Worm (Caenorhabditis elegans) whole organism, L2 larva: ENCODE data around the gene nhr-115.
A peak's percentile ranks its signal among the peaks of the same experiment; 100 is the strongest.
"Not testable (repeated sequence)": the region's sequence is repeated elsewhere in the genome, so short reads cannot be mapped to it uniquely, and the experiment has no call there.

Experiments used
- C34F6.9 ChIP-seq: fragments of 150-350 bp; optimal IDR thresholded peaks from 2 replicates; lab custom pipeline; 2014; ENCODE audit warnings: missing biosample characterization, missing genetic modification characterization
- R02D3.7 ChIP-seq: fragments of 150-350 bp; optimal IDR thresholded peaks from 2 replicates; lab custom pipeline; 2014; ENCODE audit warnings: missing biosample characterization, missing genetic modification characterization
- ZK546.5 ChIP-seq: sonication (generic microtip); optimal IDR thresholded peaks from 2 replicates; lab custom pipeline; 2017; ENCODE audit warnings: missing biosample characterization, missing genetic modification characterization
- aly-2 ChIP-seq: fragments of 150-350 bp; optimal IDR thresholded peaks from 2 replicates; lab custom pipeline; 2014; ENCODE audit warnings: missing biosample characterization, missing genetic modification characterization
- blmp-1 ChIP-seq: sonication (generic microtip); optimal IDR thresholded peaks from 2 replicates; lab custom pipeline; 2017; ENCODE audit warnings: missing genetic modification characterization, mild to moderate bottlenecking, missing compliant biosample characterization, antibody characterized with exemption, moderate library complexity; ENCODE audit not compliant: insufficient read depth
- ceh-16 ChIP-seq: fragments of 150-350 bp; optimal IDR thresholded peaks from 2 replicates; lab custom pipeline; 2014; ENCODE audit warnings: missing biosample characterization, missing genetic modification characterization
- crh-2 ChIP-seq: sonication (generic microtip); optimal IDR thresholded peaks from 2 replicates; lab custom pipeline; 2017; ENCODE audit warnings: missing biosample characterization, missing genetic modification characterization
- dmd-4 ChIP-seq: sonication (generic microtip); optimal IDR thresholded peaks from 2 replicates; lab custom pipeline; 2017; ENCODE audit warnings: missing biosample characterization, missing genetic modification characterization
- egl-27 ChIP-seq: sonication (generic microtip); optimal IDR thresholded peaks from 3 replicates; lab custom pipeline; 2017; ENCODE audit warnings: missing biosample characterization, missing genetic modification reagents, missing genetic modification characterization
- elt-1 ChIP-seq: fragments of 150-350 bp; optimal IDR thresholded peaks from 2 replicates; lab custom pipeline; 2014; ENCODE audit warnings: missing biosample characterization, missing genetic modification characterization
- elt-3 ChIP-seq: sonication (generic microtip); optimal IDR thresholded peaks from 2 replicates; lab custom pipeline; 2017; ENCODE audit warnings: missing biosample characterization, missing genetic modification characterization
- fos-1 ChIP-seq: fragments of 150-350 bp; optimal IDR thresholded peaks from 2 replicates; lab custom pipeline; 2014; ENCODE audit warnings: missing biosample characterization, missing genetic modification characterization
- gmeb-1 ChIP-seq: fragments of 150-350 bp; optimal IDR thresholded peaks from 2 replicates; lab custom pipeline; 2014; ENCODE audit warnings: missing biosample characterization, missing genetic modification characterization
- lin-11 ChIP-seq: fragments of 150-350 bp; sonication (generic microtip); optimal IDR thresholded peaks from 2 replicates; lab custom pipeline; 2014; ENCODE audit warnings: missing biosample characterization, missing genetic modification characterization, inconsistent platforms, mixed read lengths
- lin-13 ChIP-seq: fragments of 150-350 bp; optimal IDR thresholded peaks from 2 replicates; lab custom pipeline; 2014; ENCODE audit warnings: missing biosample characterization, missing genetic modification reagents, missing genetic modification characterization
- lin-39 ChIP-seq: fragments of 150-350 bp; optimal IDR thresholded peaks from 2 replicates; lab custom pipeline; 2014; ENCODE audit warnings: missing biosample characterization, missing genetic modification reagents, missing genetic modification characterization
- lsy-2 ChIP-seq, 2 experiments: fragments of 150-350 bp in 1 of 2; sonication (generic microtip) in 1 of 2; optimal IDR thresholded peaks; 2 replicates each; lab custom pipeline; 2014 to 2017; ENCODE audit warnings: missing biosample characterization in 2 of 2, missing genetic modification characterization in 2 of 2
- mab-5 ChIP-seq: fragments of 150-350 bp; optimal IDR thresholded peaks from 2 replicates; lab custom pipeline; 2014; ENCODE audit warnings: missing biosample characterization, missing genetic modification characterization
- mbf-1 ChIP-seq: sonication (generic microtip); optimal IDR thresholded peaks from 2 replicates; lab custom pipeline; 2017; ENCODE audit warnings: missing biosample characterization, missing genetic modification characterization
- mdl-1 ChIP-seq, 2 experiments: fragments of 150-350 bp in 1 of 2; sonication (generic microtip) in 1 of 2; optimal IDR thresholded peaks; 2 replicates each; lab custom pipeline; 2017; ENCODE audit warnings: missing biosample characterization in 2 of 2, missing genetic modification characterization in 2 of 2
- nhr-10 ChIP-seq: sonication (generic microtip); optimal IDR thresholded peaks from 2 replicates; lab custom pipeline; 2017; ENCODE audit warnings: missing biosample characterization, missing genetic modification characterization
- nhr-11 ChIP-seq: fragments of 150-350 bp; optimal IDR thresholded peaks from 2 replicates; lab custom pipeline; 2014; ENCODE audit warnings: missing biosample characterization, missing genetic modification characterization
- nhr-12 ChIP-seq: fragments of 150-350 bp; optimal IDR thresholded peaks from 2 replicates; lab custom pipeline; 2014; ENCODE audit warnings: missing biosample characterization, missing genetic modification characterization
- nhr-129 ChIP-seq: fragments of 150-350 bp; optimal IDR thresholded peaks from 2 replicates; lab custom pipeline; 2014; ENCODE audit warnings: missing biosample characterization, missing genetic modification characterization
- nhr-237 ChIP-seq: fragments of 150-350 bp; optimal IDR thresholded peaks from 2 replicates; lab custom pipeline; 2014; ENCODE audit warnings: missing biosample characterization, missing genetic modification characterization
- nhr-6 ChIP-seq: fragments of 150-350 bp; optimal IDR thresholded peaks from 2 replicates; lab custom pipeline; 2014; ENCODE audit warnings: missing biosample characterization, missing genetic modification characterization
- nhr-77 ChIP-seq: fragments of 150-350 bp; optimal IDR thresholded peaks from 2 replicates; lab custom pipeline; 2014; ENCODE audit warnings: missing biosample characterization, missing genetic modification characterization
- peb-1 ChIP-seq: fragments of 150-350 bp; optimal IDR thresholded peaks from 2 replicates; lab custom pipeline; 2014; ENCODE audit warnings: missing biosample characterization, missing genetic modification characterization
- sem-4 ChIP-seq: fragments of 150-350 bp; optimal IDR thresholded peaks from 2 replicates; lab custom pipeline; 2014; ENCODE audit warnings: missing biosample characterization, missing genetic modification reagents, missing genetic modification characterization
- skn-1 ChIP-seq: sonication (generic microtip); optimal IDR thresholded peaks from 2 replicates; lab custom pipeline; 2017; ENCODE audit warnings: missing biosample characterization, missing genetic modification characterization
- sma-3 ChIP-seq: sonication (generic microtip); optimal IDR thresholded peaks from 2 replicates; lab custom pipeline; 2016; ENCODE audit warnings: missing genetic modification reagents, missing genetic modification characterization, missing compliant biosample characterization
- sma-9 ChIP-seq, 2 experiments: fragments of 150-350 bp in 1 of 2; sonication (generic microtip) in 1 of 2; optimal IDR thresholded peaks; 2 replicates each; lab custom pipeline; 2014 to 2016; ENCODE audit warnings: missing genetic modification characterization in 2 of 2, mild to moderate bottlenecking in 1 of 2, missing biosample characterization in 1 of 2, missing compliant biosample characterization in 1 of 2, missing genetic modification reagents in 1 of 2, moderate library complexity in 1 of 2
- unc-55 ChIP-seq: fragments of 150-350 bp; sonication (generic microtip); optimal IDR thresholded peaks from 3 replicates; lab custom pipeline; 2014; ENCODE audit warnings: missing biosample characterization, missing genetic modification reagents, missing genetic modification characterization
- zag-1 ChIP-seq: fragments of 150-350 bp; optimal IDR thresholded peaks from 2 replicates; lab custom pipeline; 2014; ENCODE audit warnings: missing biosample characterization, missing genetic modification characterization
- ztf-1 ChIP-seq: fragments of 200-800 bp; sonication (Bioruptor generic); conservative IDR thresholded peaks from 2 replicates; pipeline ENCODE4 v1.3.6; 2022; ENCODE audit warnings: missing genetic modification characterization, missing compliant biosample characterization
- ztf-4 ChIP-seq: fragments of 150-350 bp; optimal IDR thresholded peaks from 2 replicates; lab custom pipeline; 2014; ENCODE audit warnings: missing biosample characterization, missing genetic modification characterization

Gene nhr-115

DNA sequence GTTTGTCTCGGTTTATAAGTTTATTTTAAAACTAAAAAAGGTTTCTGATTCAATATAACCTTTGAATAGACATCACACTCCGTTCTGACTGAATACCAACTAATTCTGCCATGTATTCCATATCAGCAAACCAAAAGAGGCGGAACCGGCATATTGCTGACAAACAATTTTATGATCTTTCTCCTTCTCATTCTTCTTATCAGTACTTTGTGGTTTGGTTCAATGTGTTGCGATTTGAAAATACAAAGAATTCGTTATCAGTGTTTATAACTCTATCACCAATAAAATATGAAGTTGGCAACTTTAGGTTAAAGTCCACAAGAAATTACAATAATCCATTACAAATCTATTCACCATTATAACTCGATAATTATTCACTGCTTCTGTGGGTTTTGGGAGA lies 31.9 kb downstream of the nhr-115 start:
- TF ChIP-seq ztf-1 (no peak), nhr-129 (tag; lab: Kevin White, UChicago) (no peak), lsy-2 (tag; optimal IDR thresholded peaks at IDR 0.05; lab: Kevin White, UChicago) (no peak), mdl-1 (tag; optimal IDR thresholded peaks at IDR 0.05; lab: Kevin White, UChicago) (no peak), lin-39 (no peak), zag-1 (tag; lab: Kevin White, UChicago) (no peak), nhr-12 (no peak), egl-27 (tag; lab: Kevin White, UChicago) (no peak), aly-2 (no peak), mbf-1 (tag; lab: Kevin White, UChicago) (no peak), nhr-11 (tag; lab: Kevin White, UChicago) (no peak), mab-5 (tag; lab: Kevin White, UChicago) (no peak), lin-11 (no peak), sma-3 (GFP tag; lab: Kevin White, UChicago) (no peak), lin-13 (GFP tag; lab: Kevin White, UChicago) (no peak), C34F6.9 (tag; lab: Kevin White, UChicago) (no peak), sem-4 (no peak), dmd-4 (tag; lab: Kevin White, UChicago) (no peak), unc-55 (GFP tag; lab: Kevin White, UChicago) (no peak), skn-1 (tag; lab: Kevin White, UChicago) (peak; percentile 80), peb-1 (tag; lab: Kevin White, UChicago) (no peak), elt-1 (no peak), fos-1 (tag; lab: Kevin White, UChicago) (peak; percentile 72), blmp-1 (no peak), nhr-237 (no peak), nhr-6 (no peak), sma-9 (GFP tag; optimal IDR thresholded peaks at IDR 0.05; lab: Kevin White, UChicago) (peak; percentile 78), sma-9 (tag; optimal IDR thresholded peaks at IDR 0.05; lab: Kevin White, UChicago) (no peak), elt-3 (tag; lab: Kevin White, UChicago) (no peak), ceh-16 (tag; lab: Kevin White, UChicago) (no peak), crh-2 (tag; lab: Kevin White, UChicago) (peak; percentile 19), nhr-77 (tag; lab: Kevin White, UChicago) (no peak)
- TF ChIP-seq, all 48 proteins: peak for 4

ce11 chrV:2325052-2325451 lies 32.7 kb downstream of the nhr-115 start, which contains the start of gene pud-3:
Gene pud-3, minus strand, starts transcription at chrV:2325152.
- no peak for TF ChIP-seq lin-11
- TF ChIP-seq, all 48 proteins: peak for 0

DNA sequence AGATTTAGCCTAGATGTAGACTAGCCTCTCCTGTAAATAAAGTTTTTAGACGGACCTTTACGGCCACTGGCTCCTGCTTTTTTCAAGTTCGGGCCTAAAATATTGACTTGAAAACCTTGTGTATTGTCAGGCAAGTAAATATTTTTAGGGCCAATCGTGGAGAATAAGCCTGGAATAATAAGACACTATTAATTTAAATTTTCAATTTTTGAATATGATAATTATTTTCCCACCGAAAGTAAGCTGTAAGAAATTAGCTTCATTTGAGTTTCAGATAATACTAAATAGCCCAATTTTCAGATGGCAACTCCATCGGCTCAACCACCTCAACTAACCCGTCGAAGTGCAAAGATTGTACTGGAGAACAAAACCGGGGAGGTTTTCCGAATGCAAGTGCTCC lies 34.0 kb downstream of the nhr-115 start, which contains the start of gene pud-4:
pud-4 (plus strand) TSS at position 301 of the 400 bp plus-strand sequence.
- TF ChIP-seq R02D3.7 (tag; lab: Kevin White, UChicago), result no peak
- no peak for TF ChIP-seq nhr-12
- TF ChIP-seq nhr-77 (tag; lab: Kevin White, UChicago), result no peak
- TF ChIP-seq unc-55 (GFP tag; lab: Kevin White, UChicago), result no peak
- TF ChIP-seq elt-3 (tag; lab: Kevin White, UChicago), result no peak
- no peak for TF ChIP-seq sma-9 (GFP tag; optimal IDR thresholded peaks at IDR 0.05; lab: Kevin White, UChicago)
- TF ChIP-seq sma-9 (tag; optimal IDR thresholded peaks at IDR 0.05; lab: Kevin White, UChicago), result no peak

ce11 chrV:2327124-2327523 lies 34.8 kb downstream of the nhr-115 start:
- TF ChIP-seq ZK546.5 (tag; lab: Kevin White, UChicago) (no peak), gmeb-1 (tag; lab: Kevin White, UChicago) (peak; percentile 34), fos-1 (tag; lab: Kevin White, UChicago) (peak; percentile 75), ceh-16 (tag; lab: Kevin White, UChicago) (no peak), sma-9 (GFP tag; optimal IDR thresholded peaks at IDR 0.05; lab: Kevin White, UChicago) (peak; percentile 80), sma-9 (tag; optimal IDR thresholded peaks at IDR 0.05; lab: Kevin White, UChicago) (no peak), lsy-2 (tag; optimal IDR thresholded peaks at IDR 0.05; lab: Kevin White, UChicago) (no peak), crh-2 (tag; lab: Kevin White, UChicago) (peak; percentile 14), nhr-6 (no peak), lin-39 (no peak)

ce11 chrV:2330129-2330528 lies 37.8 kb downstream of the nhr-115 start, which contains the start of gene pud-1.1:
Gene pud-1.1, plus strand, starts transcription at chrV:2330429.
- not testable (repeated sequence) for TF ChIP-seq ztf-4 (tag; lab: Kevin White, UChicago); nhr-10; egl-27 (tag; lab: Kevin White, UChicago)
